Fruit fly (Drosophila melanogaster) whole organism, embryonic: Measurements from ENCODE around the gene Ids.
A peak's percentile ranks its signal among the peaks of the same experiment; 100 is the strongest.

ENCODE experiments used
- BtbVII ChIP-seq: fragments of 200-800 bp; sonication (Bioruptor generic); optimal IDR thresholded peaks from 3 replicates; lab custom pipeline; 2017; ENCODE audit warnings: missing biosample characterization, mild to moderate bottlenecking, missing genetic modification characterization
- C15 ChIP-seq: fragments of 200-800 bp; sonication (Bioruptor generic); IDR thresholded peaks from 3 replicates; pipeline ENCODE4 v1.3.6; 2022; ENCODE audit warnings: missing biosample characterization, missing genetic modification characterization
- CG10267 ChIP-seq: fragments of 200-800 bp; sonication (Bioruptor generic); optimal IDR thresholded peaks from 2 replicates; lab custom pipeline; 2018; ENCODE audit warnings: missing biosample characterization, mild to moderate bottlenecking, missing genetic modification characterization, moderate library complexity
- CG10321 ChIP-seq: fragments of 200-800 bp; sonication (Bioruptor generic); IDR thresholded peaks from 2 replicates; pipeline ENCODE4 v1.3.6; 2022; ENCODE audit warnings: missing biosample characterization, missing genetic modification characterization
- CG10979 ChIP-seq: fragments of 200-800 bp; sonication (Bioruptor generic); optimal IDR thresholded peaks from 2 replicates; lab custom pipeline; 2018; ENCODE audit warnings: missing biosample characterization, mild to moderate bottlenecking, missing genetic modification characterization, moderate library complexity
- CG11504 ChIP-seq: fragments of 200-800 bp; sonication (Bioruptor generic); optimal IDR thresholded peaks from 3 replicates; lab custom pipeline; 2019; ENCODE audit warnings: missing biosample characterization, mild to moderate bottlenecking, missing genetic modification characterization, moderate library complexity
- CG12236 ChIP-seq: fragments of 200-800 bp; sonication (Bioruptor generic); optimal IDR thresholded peaks from 2 replicates; lab custom pipeline; 2016; ENCODE audit warnings: missing biosample characterization, missing genetic modification characterization
- CG15011 ChIP-seq: fragments of 200-800 bp; sonication (Bioruptor generic); optimal IDR thresholded peaks from 3 replicates; lab custom pipeline; 2018; ENCODE audit warnings: missing biosample characterization, mild to moderate bottlenecking, missing genetic modification characterization
- CG17612 ChIP-seq: fragments of 200-800 bp; sonication (Bioruptor generic); IDR thresholded peaks from 2 replicates; pipeline ENCODE4 v1.3.6; 2022; ENCODE audit warnings: missing biosample characterization, missing genetic modification characterization
- CG18599 ChIP-seq: fragments of 200-800 bp; sonication (Bioruptor generic); optimal IDR thresholded peaks from 3 replicates; lab custom pipeline; 2017; ENCODE audit warnings: missing biosample characterization, missing genetic modification characterization, mild to moderate bottlenecking, moderate library complexity, missing genetic modification reagents
- CG2889 ChIP-seq: fragments of 200-800 bp; sonication (Bioruptor generic); IDR thresholded peaks from 3 replicates; pipeline ENCODE4 v1.3.6; 2022; ENCODE audit warnings: missing biosample characterization, missing genetic modification characterization
- CG32767 ChIP-seq: fragments of 200-800 bp; sonication (Bioruptor generic); IDR thresholded peaks from 2 replicates; pipeline ENCODE4 v1.3.6; 2022; ENCODE audit warnings: missing biosample characterization, missing genetic modification characterization
- CG34376 ChIP-seq: fragments of 200-800 bp; sonication (Bioruptor generic); optimal IDR thresholded peaks from 2 replicates; lab custom pipeline; 2018; ENCODE audit warnings: missing biosample characterization, mild to moderate bottlenecking, missing genetic modification characterization
- CG3838 ChIP-seq: fragments of 200-800 bp; sonication (Bioruptor generic); optimal IDR thresholded peaks from 3 replicates; lab custom pipeline; 2016; ENCODE audit warnings: missing biosample characterization, missing genetic modification characterization
- CG4617 ChIP-seq: fragments of 200-800 bp; sonication (Bioruptor generic); optimal IDR thresholded peaks from 3 replicates; lab custom pipeline; 2016; ENCODE audit warnings: missing biosample characterization, missing genetic modification characterization, borderline replicate concordance
- CG4820 ChIP-seq: fragments of 200-800 bp; sonication (Bioruptor generic); optimal IDR thresholded peaks from 3 replicates; lab custom pipeline; 2016; ENCODE audit warnings: missing biosample characterization, missing genetic modification characterization
- CG5245 ChIP-seq: fragments of 200-800 bp; sonication (Bioruptor generic); optimal IDR thresholded peaks from 3 replicates; lab custom pipeline; 2016; ENCODE audit warnings: missing biosample characterization, missing genetic modification characterization
- CG6689 ChIP-seq: fragments of 200-800 bp; sonication (Bioruptor generic); IDR thresholded peaks from 2 replicates; pipeline ENCODE4 v1.3.6; 2022; ENCODE audit warnings: missing biosample characterization, missing genetic modification characterization
- CG6813 ChIP-seq: fragments of 200-800 bp; sonication (Bioruptor generic); optimal IDR thresholded peaks from 2 replicates; lab custom pipeline; 2017; ENCODE audit warnings: missing biosample characterization, missing genetic modification characterization, mild to moderate bottlenecking, moderate library complexity, missing genetic modification reagents
- CG6854 ChIP-seq: fragments of 200-800 bp; sonication (Bioruptor generic); optimal IDR thresholded peaks from 3 replicates; lab custom pipeline; 2017; ENCODE audit warnings: missing biosample characterization, mild to moderate bottlenecking, missing genetic modification characterization
- CG7745 ChIP-seq: fragments of 200-800 bp; sonication (Bioruptor generic); optimal IDR thresholded peaks from 2 replicates; lab custom pipeline; 2018; ENCODE audit warnings: missing biosample characterization, mild to moderate bottlenecking, missing genetic modification characterization, moderate library complexity
- CG7963 ChIP-seq: fragments of 200-800 bp; sonication (Bioruptor generic); IDR thresholded peaks from 3 replicates; pipeline ENCODE4 v1.3.6; 2022; ENCODE audit warnings: missing biosample characterization, missing genetic modification characterization; ENCODE audit not compliant: partially characterized antibody
- CG8281 ChIP-seq: fragments of 200-800 bp; sonication (Bioruptor generic); optimal IDR thresholded peaks from 2 replicates; lab custom pipeline; 2018; ENCODE audit warnings: missing biosample characterization, mild to moderate bottlenecking, missing genetic modification characterization, moderate library complexity
- CG8290 ChIP-seq, 3 experiments: fragments of 200-800 bp; sonication (Bioruptor generic); optimal IDR thresholded peaks; 2 replicates each; lab custom pipeline; 2016 to 2019; ENCODE audit warnings: missing biosample characterization in 3 of 3, missing genetic modification characterization in 3 of 3, mild to moderate bottlenecking in 2 of 3, moderate library complexity in 1 of 3
- CG8765 ChIP-seq: fragments of 200-800 bp; sonication (Bioruptor generic); IDR thresholded peaks from 2 replicates; pipeline ENCODE4 v1.3.6; 2022; ENCODE audit warnings: missing biosample characterization, missing genetic modification characterization
- HHEX ChIP-seq: fragments of 200-800 bp; sonication (Bioruptor generic); optimal IDR thresholded peaks from 3 replicates; lab custom pipeline; 2017; ENCODE audit warnings: missing biosample characterization, mild to moderate bottlenecking, missing genetic modification characterization, missing genetic modification reagents
- Hr39 ChIP-seq: fragments of >200 bp; optimal IDR thresholded peaks from 2 replicates; lab custom pipeline; 2017
- Hsf ChIP-seq: fragments of 200-800 bp; sonication (Bioruptor generic); optimal IDR thresholded peaks from 3 replicates; lab custom pipeline; 2016; ENCODE audit warnings: missing biosample characterization, missing genetic modification characterization
- MBD-R2 ChIP-seq: fragments of 200-800 bp; sonication (Bioruptor generic); IDR thresholded peaks from 2 replicates; pipeline ENCODE4 v1.3.6; 2022; ENCODE audit warnings: missing biosample characterization, missing genetic modification characterization
- Mad ChIP-seq: fragments of 200-800 bp; sonication (Bioruptor generic); optimal IDR thresholded peaks from 2 replicates; lab custom pipeline; 2016; ENCODE audit warnings: missing biosample characterization, missing genetic modification characterization
- NK7.1 ChIP-seq: fragments of 200-800 bp; sonication (Bioruptor generic); optimal IDR thresholded peaks from 3 replicates; lab custom pipeline; 2016; ENCODE audit warnings: missing biosample characterization, missing genetic modification characterization
- Nf-YB ChIP-seq: fragments of 200-800 bp; sonication (Bioruptor generic); optimal IDR thresholded peaks from 3 replicates; lab custom pipeline; 2019; ENCODE audit warnings: missing biosample characterization, mild to moderate bottlenecking, missing genetic modification characterization, moderate library complexity
- Nf-YC ChIP-seq: fragments of 200-800 bp; optimal IDR thresholded peaks from 3 replicates; lab custom pipeline; 2019; ENCODE audit warnings: missing biosample characterization, mild to moderate bottlenecking, missing genetic modification characterization, moderate library complexity
- Rx ChIP-seq: fragments of 200-800 bp; sonication (Bioruptor generic); IDR thresholded peaks from 2 replicates; pipeline ENCODE4 v1.3.6; 2022; ENCODE audit warnings: missing biosample characterization, missing genetic modification characterization
- Taf1 ChIP-seq: fragments of 200-800 bp; sonication (Bioruptor generic); IDR thresholded peaks from 2 replicates; pipeline ENCODE4 v1.3.6; 2022; ENCODE audit warnings: missing biosample characterization, missing genetic modification characterization
- da ChIP-seq: fragments of 200-800 bp; sonication (Bioruptor generic); optimal IDR thresholded peaks from 2 replicates; lab custom pipeline; 2016; ENCODE audit warnings: missing biosample characterization, missing genetic modification characterization
- emc ChIP-seq: fragments of 200-800 bp; sonication (Bioruptor generic); optimal IDR thresholded peaks from 2 replicates; lab custom pipeline; 2016; ENCODE audit warnings: missing biosample characterization, missing genetic modification characterization
- fu2 ChIP-seq: fragments of 200-800 bp; sonication (Bioruptor generic); optimal IDR thresholded peaks from 2 replicates; lab custom pipeline; 2016; ENCODE audit warnings: missing biosample characterization, missing genetic modification characterization
- her ChIP-seq: fragments of 200-800 bp; sonication (Bioruptor generic); optimal IDR thresholded peaks from 2 replicates; lab custom pipeline; 2016; ENCODE audit warnings: missing biosample characterization, missing genetic modification characterization
- lola ChIP-seq, 3 experiments: fragments of >200 bp in 2 of 3; fragments of 200-800 bp in 1 of 3; sonication (Bioruptor generic) in 1 of 3; optimal IDR thresholded peaks; 2 replicates each; lab custom pipeline; 2017 to 2019; ENCODE audit warnings: missing biosample characterization in 3 of 3, missing genetic modification characterization in 3 of 3, mild to moderate bottlenecking in 1 of 3, moderate library complexity in 1 of 3
- mam ChIP-seq: fragments of 200-800 bp; sonication (Bioruptor generic); optimal IDR thresholded peaks from 3 replicates; lab custom pipeline; 2016; ENCODE audit warnings: missing biosample characterization, missing genetic modification characterization
- oc ChIP-seq: fragments of 200-800 bp; sonication (Bioruptor generic); optimal IDR thresholded peaks from 2 replicates; lab custom pipeline; 2018; ENCODE audit warnings: missing biosample characterization, mild to moderate bottlenecking, missing genetic modification characterization, moderate library complexity
- onecut ChIP-seq: fragments of 200-800 bp; sonication (Bioruptor generic); IDR thresholded peaks from 2 replicates; pipeline ENCODE4 v1.3.6; 2022; ENCODE audit warnings: missing biosample characterization, missing genetic modification characterization
- otp ChIP-seq: fragments of 200-800 bp; sonication (Bioruptor generic); IDR thresholded peaks from 3 replicates; pipeline ENCODE4, ENCODE4 v1.3.6; 2022; ENCODE audit warnings: missing biosample characterization, missing genetic modification characterization
- ro ChIP-seq: fragments of 200-800 bp; sonication (Bioruptor generic); IDR thresholded peaks from 2 replicates; pipeline ENCODE4 v1.3.6; 2022; ENCODE audit warnings: missing biosample characterization, missing genetic modification characterization
- sd ChIP-seq: fragments of 200-800 bp; sonication (Bioruptor generic); optimal IDR thresholded peaks from 3 replicates; lab custom pipeline; 2018; ENCODE audit warnings: missing biosample characterization, mild to moderate bottlenecking, missing genetic modification characterization, moderate library complexity
- shn ChIP-seq: fragments of 200-800 bp; sonication (Bioruptor generic); optimal IDR thresholded peaks from 3 replicates; lab custom pipeline; 2016; ENCODE audit warnings: missing biosample characterization, missing genetic modification characterization
- sqz ChIP-seq: fragments of 200-800 bp; sonication (Bioruptor generic); optimal IDR thresholded peaks from 3 replicates; lab custom pipeline; 2018; ENCODE audit warnings: missing biosample characterization, mild to moderate bottlenecking, missing genetic modification characterization
- tin ChIP-seq: fragments of 200-800 bp; sonication (Bioruptor generic); optimal IDR thresholded peaks from 3 replicates; lab custom pipeline; 2016; ENCODE audit warnings: missing biosample characterization, missing genetic modification characterization
- toy ChIP-seq: fragments of 200-800 bp; sonication (Bioruptor generic); IDR thresholded peaks from 2 replicates; pipeline ENCODE4 v1.3.6; 2022; ENCODE audit warnings: missing biosample characterization, missing genetic modification characterization
- zfh2 ChIP-seq: fragments of 200-800 bp; sonication (Bioruptor generic); optimal IDR thresholded peaks from 2 replicates; lab custom pipeline; 2016; ENCODE audit warnings: missing biosample characterization, missing genetic modification characterization

The Ids gene

DNA sequence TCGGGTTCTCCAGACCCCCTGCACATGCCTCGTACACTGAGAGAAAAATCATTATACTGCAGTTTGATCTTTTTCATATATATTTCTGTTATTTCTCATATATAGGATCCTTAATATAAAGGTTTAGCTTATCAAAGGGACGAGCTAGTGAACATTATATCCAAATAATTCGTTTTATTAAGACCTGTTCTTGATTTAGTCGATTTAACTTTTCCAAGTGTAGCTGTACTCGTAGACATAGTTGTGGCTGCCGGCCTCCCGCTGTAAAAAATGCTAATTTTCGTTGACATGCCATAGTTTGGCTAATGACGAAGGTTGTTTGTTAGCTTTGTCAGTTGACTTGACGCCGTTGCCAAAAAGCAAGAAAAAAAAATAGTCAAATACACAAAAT lies 4.4 kb downstream of the Ids start (continued):
- TF ChIP-seq emc (GFP tag; lab: Kevin White, UChicago) (peak; percentile 41), Hr39 (lab: Kevin White, UChicago) (no peak), lola (GFP tag; optimal IDR thresholded peaks at IDR 0.05; lab: Kevin White, UChicago) (peak in 1 of 3 experiments; percentile 90), CG32767 (GFP tag; lab: Robert Waterston, UW) (peak; percentile 56; the same call in 1 of the 2 replicates), onecut (GFP tag; lab: Robert Waterston, UW) (peak; percentile 73), otp (GFP tag; lab: Robert Waterston, UW) (peak; percentile 87), fu2 (GFP tag; lab: Kevin White, UChicago) (peak; percentile 28), tin (peak; percentile 82), her (peak; percentile 69), CG2889 (GFP tag; lab: Robert Waterston, UW) (peak; percentile 70; the same call in 2 of the 3 replicates), da (GFP tag; lab: Kevin White, UChicago) (no peak), CG6689 (peak; percentile 83), mam (GFP tag; lab: Kevin White, UChicago) (peak; percentile 80), CG15011 (GFP tag; lab: Kevin White, UChicago) (peak; percentile 73), CG4617 (GFP tag; lab: Kevin White, UChicago) (peak; percentile 40), CG6854 (peak; percentile 69), Taf1 (GFP tag; lab: Robert Waterston, UW) (peak; percentile 87), CG3838 (GFP tag; lab: Kevin White, UChicago) (peak; percentile 24), shn (GFP tag; lab: Kevin White, UChicago) (peak; percentile 8), CG12236 (GFP tag; lab: Kevin White, UChicago) (peak; percentile 70), CG8290 (GFP tag; optimal IDR thresholded peaks at IDR 0.05; lab: Kevin White, UChicago) (peak; percentile 58), CG8290 (tag; optimal IDR thresholded peaks at IDR 0.05; lab: Kevin White, UChicago) (peak in 1 of 2 experiments; percentile 83), CG34376 (GFP tag; lab: Kevin White, UChicago) (peak; percentile 16), CG5245 (GFP tag; lab: Kevin White, UChicago) (peak; percentile 71), NK7.1 (GFP tag; lab: Kevin White, UChicago) (peak; percentile 60), CG8765 (GFP tag; lab: Robert Waterston, UW) (peak; percentile 62), CG6813 (GFP tag; lab: Kevin White, UChicago) (peak; percentile 82), toy (GFP tag; lab: Robert Waterston, UW) (no peak), Rx (GFP tag; lab: Robert Waterston, UW) (peak; percentile 79), CG8281 (peak; percentile 63), CG7963 (GFP tag; lab: Robert Waterston, UW) (no peak), CG11504 (peak; percentile 88), CG7745 (tag; lab: Kevin White, UChicago) (peak; percentile 41), oc (tag; lab: Kevin White, UChicago) (peak; percentile 67), CG17612 (GFP tag; lab: Robert Waterston, UW) (peak; percentile 64), sd (tag; lab: Kevin White, UChicago) (peak; percentile 88), C15 (peak; percentile 78; the same call in 2 of the 3 replicates), Nf-YC (tag; lab: Kevin White, UChicago) (peak; percentile 62), Hsf (GFP tag; lab: Kevin White, UChicago) (peak; percentile 83), CG18599 (GFP tag; lab: Kevin White, UChicago) (peak; percentile 87), CG4820 (GFP tag; lab: Kevin White, UChicago) (peak; percentile 82), Nf-YB (peak; percentile 69), Mad (GFP tag; lab: Kevin White, UChicago) (peak; percentile 76), MBD-R2 (GFP tag; lab: Robert Waterston, UW) (peak; percentile 46; the same call in 1 of the 2 replicates), zfh2 (GFP tag; lab: Kevin White, UChicago) (peak; percentile 79), sqz (GFP tag; lab: Kevin White, UChicago) (peak; percentile 65), CG10979 (peak; percentile 92), CG10321 (GFP tag; lab: Robert Waterston, UW) (peak; percentile 58), ro (GFP tag; lab: Robert Waterston, UW) (peak; percentile 62), HHEX (GFP tag; lab: Kevin White, UChicago) (peak; percentile 81), BtbVII (peak; percentile 81), CG10267 (peak; percentile 85)
